Worm (Caenorhabditis elegans) whole organism, L1 larva: ENCODE data around the gene srd-19.

Source experiments
- F16B12.6 ChIP-seq: fragments of 150-350 bp; optimal IDR thresholded peaks from 2 replicates; lab custom pipeline; 2014; ENCODE audit warnings: missing biosample characterization, missing genetic modification characterization
- Y116A8C.19 ChIP-seq: sonication (generic microtip); optimal IDR thresholded peaks from 2 replicates; lab custom pipeline; 2016; ENCODE audit warnings: missing compliant biosample characterization, missing genetic modification characterization, borderline replicate concordance
- aha-1 ChIP-seq: fragments of 150-350 bp; optimal IDR thresholded peaks from 2 replicates; lab custom pipeline; 2014; ENCODE audit warnings: missing biosample characterization, missing genetic modification characterization
- alr-1 ChIP-seq: fragments of 200-800 bp; sonication (Bioruptor generic); optimal IDR thresholded peaks from 2 replicates; lab custom pipeline; 2018; ENCODE audit warnings: borderline replicate concordance, mild to moderate bottlenecking, missing genetic modification characterization, missing compliant biosample characterization
- aly-2 ChIP-seq: fragments of 150-350 bp; optimal IDR thresholded peaks from 2 replicates; lab custom pipeline; 2014; ENCODE audit warnings: missing biosample characterization, missing genetic modification characterization
- blmp-1 ChIP-seq: fragments of 150-350 bp; optimal IDR thresholded peaks from 2 replicates; lab custom pipeline; 2014; ENCODE audit warnings: missing biosample characterization, missing genetic modification characterization
- ceh-88 ChIP-seq: fragments of 200-800 bp; sonication (Bioruptor generic); IDR thresholded peaks from 2 replicates; pipeline ENCODE4 v1.3.6; 2022; ENCODE audit warnings: missing genetic modification characterization, missing compliant biosample characterization
- ceh-90 ChIP-seq: sonication (generic microtip); optimal IDR thresholded peaks from 2 replicates; lab custom pipeline; 2016; ENCODE audit warnings: missing genetic modification characterization, missing compliant biosample characterization
- dpl-1 ChIP-seq, 3 experiments: fragments of 150-350 bp in 2 of 3; sonication (generic microtip) in 1 of 3; optimal IDR thresholded peaks; 2 replicates each; lab custom pipeline; 2014 to 2017; ENCODE audit warnings: missing biosample characterization in 3 of 3, missing genetic modification characterization in 3 of 3, missing genetic modification reagents in 3 of 3
- efl-1 ChIP-seq, 4 experiments: fragments of 150-350 bp; optimal IDR thresholded peaks in 3 of 4; peaks in 1 of 4; 1 replicate in 1 of 4; 2 replicates in 3 of 4; lab custom pipeline; 2014; ENCODE audit warnings: missing biosample characterization in 2 of 4, missing genetic modification characterization in 2 of 4, missing genetic modification reagents in 2 of 4
- efl-3 ChIP-seq: fragments of 200-800 bp; sonication (Bioruptor generic); optimal IDR thresholded peaks from 2 replicates; lab custom pipeline; 2018; ENCODE audit warnings: mild to moderate bottlenecking, missing genetic modification characterization, missing compliant biosample characterization
- egl-27 ChIP-seq, 2 experiments: fragments of 150-350 bp in 1 of 2; sonication (generic microtip); optimal IDR thresholded peaks; 3 replicates each; lab custom pipeline; 2017 to 2018; ENCODE audit warnings: missing biosample characterization in 2 of 2, missing genetic modification characterization in 2 of 2, missing genetic modification reagents in 2 of 2
- elt-3 ChIP-seq, 6 experiments: fragments of 150-350 bp in 1 of 6; sonication (generic microtip); optimal IDR thresholded peaks; 2 replicates each; lab custom pipeline; 2017 to 2018; ENCODE audit warnings: missing biosample characterization in 6 of 6, missing genetic modification characterization in 6 of 6, inconsistent platforms in 1 of 6
- grh-1 ChIP-seq: fragments of 200-800 bp; sonication (Bioruptor generic); IDR thresholded peaks from 2 replicates; pipeline ENCODE4 v1.3.6; 2022; ENCODE audit warnings: missing genetic modification reagents, missing genetic modification characterization, missing compliant biosample characterization
- hlh-17 ChIP-seq: fragments of 200-800 bp; sonication (Bioruptor generic); optimal IDR thresholded peaks from 2 replicates; lab custom pipeline; 2018; ENCODE audit warnings: missing genetic modification characterization, mild to moderate bottlenecking, missing compliant biosample characterization, moderate library complexity, borderline replicate concordance
- hlh-4 ChIP-seq: sonication (generic microtip); optimal IDR thresholded peaks from 2 replicates; lab custom pipeline; 2016; ENCODE audit warnings: mild to moderate bottlenecking, missing genetic modification characterization, missing compliant biosample characterization
- hpl-2 ChIP-seq: fragments of 150-350 bp; optimal IDR thresholded peaks from 2 replicates; lab custom pipeline; 2014; ENCODE audit warnings: missing biosample characterization, missing genetic modification reagents, missing genetic modification characterization
- isw-1 ChIP-seq: fragments of 200-800 bp; sonication (Bioruptor generic); IDR thresholded peaks from 2 replicates; pipeline ENCODE4 v1.3.6; 2022; ENCODE audit warnings: missing genetic modification characterization, missing compliant biosample characterization
- lin-15B ChIP-seq: fragments of 150-350 bp; sonication (generic microtip); optimal IDR thresholded peaks from 3 replicates; lab custom pipeline; 2014; ENCODE audit warnings: missing biosample characterization, missing genetic modification characterization
- lin-35 ChIP-seq, 2 experiments: fragments of 150-350 bp; optimal IDR thresholded peaks; 2 replicates each; lab custom pipeline; 2014; ENCODE audit warnings: missing biosample characterization in 2 of 2, missing genetic modification characterization in 2 of 2, missing genetic modification reagents in 2 of 2
- lsy-2 ChIP-seq, 2 experiments: fragments of 150-350 bp; optimal IDR thresholded peaks; 2 replicates each; lab custom pipeline; 2014; ENCODE audit warnings: missing biosample characterization in 2 of 2, missing genetic modification characterization in 2 of 2
- mdl-1 ChIP-seq, 2 experiments: fragments of 150-350 bp; optimal IDR thresholded peaks; 2 replicates each; lab custom pipeline; 2014 to 2017; ENCODE audit warnings: missing biosample characterization in 2 of 2, missing genetic modification characterization in 2 of 2, inconsistent platforms in 1 of 2
- nhr-237 ChIP-seq: fragments of 150-350 bp; optimal IDR thresholded peaks from 2 replicates; lab custom pipeline; 2014; ENCODE audit warnings: missing biosample characterization, missing genetic modification characterization
- nhr-71 ChIP-seq: sonication (generic microtip); optimal IDR thresholded peaks from 2 replicates; lab custom pipeline; 2016; ENCODE audit warnings: mild to moderate bottlenecking, missing genetic modification characterization, moderate library complexity, missing compliant biosample characterization
- nhr-77 ChIP-seq: fragments of 150-350 bp; optimal IDR thresholded peaks from 2 replicates; lab custom pipeline; 2014; ENCODE audit warnings: missing biosample characterization, missing genetic modification characterization
- nhr-84 ChIP-seq: sonication (generic microtip); optimal IDR thresholded peaks from 2 replicates; lab custom pipeline; 2017; ENCODE audit warnings: missing biosample characterization, missing genetic modification characterization
- nhr-90 ChIP-seq: sonication (generic microtip); optimal IDR thresholded peaks from 2 replicates; lab custom pipeline; 2016; ENCODE audit warnings: mild to moderate bottlenecking, missing genetic modification characterization, missing compliant biosample characterization; ENCODE audit not compliant: poor library complexity
- pax-3 ChIP-seq: fragments of 200-800 bp; sonication (Bioruptor generic); optimal IDR thresholded peaks from 2 replicates; lab custom pipeline; 2018; ENCODE audit warnings: mild to moderate bottlenecking, missing genetic modification characterization, moderate library complexity, missing compliant biosample characterization
- pqm-1 ChIP-seq: sonication (generic microtip); optimal IDR thresholded peaks from 3 replicates; lab custom pipeline; 2017; ENCODE audit warnings: missing biosample characterization, missing genetic modification characterization
- rnt-1 ChIP-seq: sonication (generic microtip); optimal IDR thresholded peaks from 2 replicates; lab custom pipeline; 2016; ENCODE audit warnings: mild to moderate bottlenecking, missing genetic modification characterization, moderate library complexity, missing compliant biosample characterization
- skn-1 ChIP-seq: fragments of 150-350 bp; optimal IDR thresholded peaks from 2 replicates; lab custom pipeline; 2014; ENCODE audit warnings: missing biosample characterization, missing genetic modification characterization
- snu-23 ChIP-seq: sonication (generic microtip); optimal IDR thresholded peaks from 2 replicates; lab custom pipeline; 2016; ENCODE audit warnings: missing genetic modification characterization, missing compliant biosample characterization
- sptf-1 ChIP-seq: fragments of 150-350 bp; optimal IDR thresholded peaks from 2 replicates; lab custom pipeline; 2014; ENCODE audit warnings: missing biosample characterization, missing genetic modification characterization
- swsn-7 ChIP-seq: sonication (generic microtip); optimal IDR thresholded peaks from 2 replicates; lab custom pipeline; 2016; ENCODE audit warnings: missing genetic modification characterization, missing compliant biosample characterization
- tbx-2 ChIP-seq: sonication (generic microtip); optimal IDR thresholded peaks from 2 replicates; lab custom pipeline; 2016; ENCODE audit warnings: missing genetic modification characterization, missing compliant biosample characterization
- tlp-1 ChIP-seq: fragments of 150-350 bp; optimal IDR thresholded peaks from 2 replicates; lab custom pipeline; 2014; ENCODE audit warnings: missing biosample characterization, missing genetic modification characterization
- unc-30 ChIP-seq: sonication (generic microtip); optimal IDR thresholded peaks from 2 replicates; lab custom pipeline; 2017; ENCODE audit warnings: missing biosample characterization, missing genetic modification characterization
- unc-86 ChIP-seq: sonication (generic microtip); optimal IDR thresholded peaks from 2 replicates; lab custom pipeline; 2016; ENCODE audit warnings: missing genetic modification characterization, missing compliant biosample characterization
- xbp-1 ChIP-seq: sonication (generic microtip); optimal IDR thresholded peaks from 2 replicates; lab custom pipeline; 2016; ENCODE audit warnings: missing genetic modification characterization, missing compliant biosample characterization
- ztf-11 ChIP-seq, 2 experiments: sonication (generic microtip); optimal IDR thresholded peaks; 2 replicates each; lab custom pipeline; 2016 to 2017; ENCODE audit warnings: missing genetic modification characterization in 2 of 2, missing biosample characterization in 1 of 2, missing compliant biosample characterization in 1 of 2

The srd-19 gene

DNA sequence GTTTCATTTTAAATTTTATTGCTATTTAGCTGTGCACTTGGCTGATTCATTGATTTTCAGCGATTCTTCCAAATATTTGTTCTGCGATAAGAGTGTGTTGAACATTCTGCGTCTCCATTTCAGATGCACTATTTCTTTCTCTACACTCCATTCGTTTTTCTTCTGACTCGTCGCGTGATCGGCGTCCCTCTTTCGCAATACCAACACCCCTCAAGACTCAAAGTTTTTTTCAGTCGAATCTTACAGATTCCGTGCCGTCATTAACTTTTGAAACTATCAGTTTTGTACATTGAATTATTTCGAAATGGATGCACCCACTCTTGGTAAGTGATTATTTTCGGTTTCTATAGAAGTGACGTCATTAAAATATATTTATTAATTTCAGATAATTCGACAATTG, 34.4 kb upstream of the srd-19 start, which contains the start of gene frm-10 (continued):
- TF ChIP-seq Y116A8C.19 (tag; lab: Kevin White, UChicago) (no peak), sptf-1 (no peak), tlp-1 (no peak), unc-86 (tag; lab: Kevin White, UChicago) (peak; percentile 26), efl-1 (optimal IDR thresholded peaks at IDR 0.05; lab: Kevin White, UChicago) (peak; percentile 54 to 71), efl-1 (GFP tag; optimal IDR thresholded peaks at IDR 0.05 in 1 of 2; lab: Kevin White, UChicago) (peak; percentile 50 to 95), isw-1 (GFP tag; lab: Robert Waterston, UW) (peak; percentile 23; the same call in 1 of the 2 replicates), aly-2 (no peak), ceh-90 (tag; lab: Kevin White, UChicago) (no peak), elt-3 (tag; optimal IDR thresholded peaks at IDR 0.05; lab: Kevin White, UChicago) (peak in 2 of 6 experiments; percentile 33 to 45), nhr-71 (peak; percentile 83), nhr-90 (tag; lab: Kevin White, UChicago) (peak; percentile 22), hlh-17 (no peak), xbp-1 (tag; lab: Kevin White, UChicago) (peak; percentile 30), unc-30 (no peak), ztf-11 (tag; optimal IDR thresholded peaks at IDR 0.05; lab: Kevin White, UChicago) (no peak), swsn-7 (peak; percentile 62), ceh-88 (GFP tag; lab: Robert Waterston, UW) (no peak), skn-1 (tag; lab: Kevin White, UChicago) (peak; percentile 79), nhr-84 (tag; lab: Kevin White, UChicago) (no peak), alr-1 (tag; lab: Kevin White, UChicago) (no peak), egl-27 (tag; optimal IDR thresholded peaks at IDR 0.05; lab: Kevin White, UChicago) (no peak), pqm-1 (peak; percentile 98), efl-3 (GFP tag; lab: Kevin White, UChicago) (no peak), lsy-2 (tag; optimal IDR thresholded peaks at IDR 0.05; lab: Kevin White, UChicago) (peak; percentile 52 to 67), dpl-1 (GFP tag; optimal IDR thresholded peaks at IDR 0.05; lab: Kevin White, UChicago) (peak; percentile 44 to 65 (median 61)), mdl-1 (tag; optimal IDR thresholded peaks at IDR 0.05; lab: Kevin White, UChicago) (peak in 1 of 2 experiments; percentile 84), grh-1 (no peak), pax-3 (peak; percentile 58), nhr-237 (peak; percentile 24), tbx-2 (tag; lab: Kevin White, UChicago) (peak; percentile 45)

ce11 chrV:13459323-13459722, 30.8 kb upstream of the srd-19 start, which contains the start of gene bath-39:
Gene bath-39, plus strand, starts transcription at chrV:13459459.
- peak in 2 of 3 experiments; percentile 19 to 48 for TF ChIP-seq dpl-1 (GFP tag; optimal IDR thresholded peaks at IDR 0.05; lab: Kevin White, UChicago)
- TF ChIP-seq lsy-2 (tag; optimal IDR thresholded peaks at IDR 0.05; lab: Kevin White, UChicago), result peak in 1 of 2 experiments; percentile 40
- TF ChIP-seq rnt-1 (tag; lab: Kevin White, UChicago), result peak; percentile 32
- TF ChIP-seq nhr-77 (tag; lab: Kevin White, UChicago), result no peak
- TF ChIP-seq snu-23 (GFP tag; lab: Kevin White, UChicago), result peak; percentile 28
- peak; percentile 81 for TF ChIP-seq F16B12.6 (tag; lab: Kevin White, UChicago)
- TF ChIP-seq hlh-4, result no peak
- TF ChIP-seq efl-1 (optimal IDR thresholded peaks at IDR 0.05; lab: Kevin White, UChicago), result peak in 1 of 2 experiments; percentile 28
- peak; percentile 19 to 84 for TF ChIP-seq efl-1 (GFP tag; optimal IDR thresholded peaks at IDR 0.05 in 1 of 2; lab: Kevin White, UChicago)
- peak; percentile 22 for TF ChIP-seq blmp-1
- TF ChIP-seq aha-1, result no peak
- TF ChIP-seq lin-35 (GFP tag; optimal IDR thresholded peaks at IDR 0.05; lab: Kevin White, UChicago), result peak; percentile 18 to 35
- peak; percentile 1 for TF ChIP-seq lin-15B (tag; lab: Kevin White, UChicago)
- no peak for TF ChIP-seq hpl-2 (GFP tag; lab: Kevin White, UChicago)
